Worm (Caenorhabditis elegans): Measurements from ENCODE around the gene nep-3.

DNA sequence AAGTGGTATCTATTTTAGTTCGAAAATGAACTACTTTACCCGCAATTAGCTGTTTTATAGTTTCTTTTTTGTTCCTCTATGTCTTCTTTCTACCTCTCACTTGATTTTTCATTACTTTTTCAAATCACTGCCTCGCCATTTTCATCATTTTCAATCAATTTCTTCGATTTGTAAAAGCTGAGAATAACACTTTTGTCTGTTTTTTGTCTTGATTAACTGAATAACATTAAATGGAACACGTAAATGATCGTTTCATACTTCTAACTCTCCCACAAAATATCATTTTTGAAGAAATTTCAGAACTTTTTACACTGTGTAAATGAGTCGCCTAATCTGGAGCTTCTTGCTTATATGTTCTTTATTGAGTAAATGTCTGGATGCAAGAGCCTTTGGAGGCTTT is 24.1 kb upstream of the nep-3 start, which contains the start of gene F53C3.4:
- TF ChIP-seq ama-1 (optimal IDR thresholded peaks at IDR 0.05) (no peak), pes-1 (GFP tag; IDR thresholded peaks at IDR 0.05) (no peak), ets-7 (tag; optimal IDR thresholded peaks at IDR 0.05) (no peak), ceh-36 (tag; optimal IDR thresholded peaks at IDR 0.05) (no peak), hmg-4 (GFP tag; optimal IDR thresholded peaks at IDR 0.05) (no peak), tbx-11 (GFP tag; IDR thresholded peaks at IDR 0.05) (no peak), B0310.2 (tag; optimal IDR thresholded peaks at IDR 0.05) (no peak), hmbx-1 (tag; optimal IDR thresholded peaks at IDR 0.05) (no peak), F13C5.2 (tag; optimal IDR thresholded peaks at IDR 0.05) (no peak), tbx-37 (GFP tag; conservative IDR thresholded peaks at IDR 0.05) (no peak), flt-1 (GFP tag; IDR thresholded peaks at IDR 0.05) (no peak), hnd-1 (tag; optimal IDR thresholded peaks at IDR 0.05) (no peak), aly-1 (tag; optimal IDR thresholded peaks at IDR 0.05) (no peak)

All from whole organism, early embryonic.